Worm (Caenorhabditis elegans) whole organism, L1 larva: ENCODE results near the gene Y59A8B.12.

Experiments
- elt-3 ChIP-seq, 6 experiments: fragments of 150-350 bp in 1 of 6; sonication (generic microtip); optimal IDR thresholded peaks; 2 replicates each; lab custom pipeline; 2017 to 2018; ENCODE audit warnings: missing biosample characterization in 6 of 6, missing genetic modification characterization in 6 of 6, inconsistent platforms in 1 of 6
- lin-35 ChIP-seq, 2 experiments: fragments of 150-350 bp; optimal IDR thresholded peaks; 2 replicates each; lab custom pipeline; 2014; ENCODE audit warnings: missing biosample characterization in 2 of 2, missing genetic modification characterization in 2 of 2, missing genetic modification reagents in 2 of 2
- ztf-4 ChIP-seq: fragments of 150-350 bp; optimal IDR thresholded peaks from 2 replicates; lab custom pipeline; 2014; ENCODE audit warnings: missing biosample characterization, missing genetic modification characterization

- TF ChIP-seq ztf-4 (no peak), elt-3 (tag; optimal IDR thresholded peaks at IDR 0.05; lab: Kevin White, UChicago) (no peak), lin-35 (GFP tag; optimal IDR thresholded peaks at IDR 0.05; lab: Kevin White, UChicago) (no peak)
Measured at ce11 chrV:18086174-18086661, at the start of gene Y59A8B.12.
